Fruit fly (Drosophila melanogaster): Measurements from ENCODE around the gene t-Grip128.

t-Grip128 gene

DNA sequence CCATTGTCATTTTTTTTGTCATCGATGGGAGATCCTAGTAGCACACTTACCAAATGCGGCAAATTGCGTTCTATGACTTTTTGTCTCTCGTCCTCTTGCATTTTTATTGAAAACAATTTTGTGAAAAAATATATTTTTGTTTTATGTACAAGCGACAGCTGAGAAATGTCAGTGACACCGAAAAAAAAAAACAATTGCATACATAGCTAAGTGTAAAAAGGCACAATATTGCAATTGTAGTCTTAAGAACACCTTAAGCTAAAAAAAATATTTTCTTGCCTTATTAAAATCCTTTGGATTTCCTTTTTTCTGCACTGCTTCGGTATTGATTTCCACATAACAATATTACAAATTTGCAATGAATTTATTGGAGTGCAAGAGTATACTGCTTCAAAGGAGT, at the start of gene t-Grip128:
Gene t-Grip128, minus strand, starts transcription at position 101 of the 400 bp plus-strand sequence.
- TF ChIP-seq CG15011 (GFP tag; optimal IDR thresholded peaks at IDR 0.05) (no peak), GATAe (GFP tag; conservative IDR thresholded peaks at IDR 0.05) (no peak)

DNA sequence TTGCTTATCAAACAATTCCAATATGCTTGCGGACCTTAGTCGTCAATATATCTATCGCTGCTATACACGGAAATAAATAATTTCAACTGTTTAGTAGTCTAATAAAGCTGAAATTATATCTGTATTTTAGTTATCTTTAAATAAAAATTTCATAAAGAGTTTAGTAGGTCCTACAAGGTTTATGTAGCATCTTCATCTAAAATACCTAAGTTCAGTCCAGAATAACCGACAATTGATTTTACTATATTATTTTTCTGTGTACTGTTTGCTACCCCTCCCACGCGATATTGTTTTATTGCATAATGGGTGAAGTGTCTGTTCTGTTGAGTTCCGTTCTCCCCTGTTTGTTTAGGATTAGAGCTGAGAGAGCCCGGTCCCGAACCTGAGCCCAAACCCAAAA, 20.8 kb upstream of the t-Grip128 start:
- TF ChIP-seq CG11504 (tag; optimal IDR thresholded peaks at IDR 0.05), result peak; percentile 22
- no peak for TF ChIP-seq unc-4 (GFP tag; IDR thresholded peaks at IDR 0.05; ENCODE audit: partially characterized antibody)
- no peak for TF ChIP-seq CG7271 (tag; optimal IDR thresholded peaks at IDR 0.05)
- peak; percentile 68 for TF ChIP-seq zf30C (GFP tag; optimal IDR thresholded peaks at IDR 0.05)
- TF ChIP-seq Adf1 (GFP tag; IDR thresholded peaks at IDR 0.05), result no peak
- no peak for TF ChIP-seq ems (GFP tag; optimal IDR thresholded peaks at IDR 0.05)
- no peak for TF ChIP-seq Myb (GFP tag; optimal IDR thresholded peaks at IDR 0.05)
- no peak for TF ChIP-seq sd (tag; optimal IDR thresholded peaks at IDR 0.05)
- no peak for TF ChIP-seq Fer3 (tag; optimal IDR thresholded peaks at IDR 0.05)
- TF ChIP-seq CG30403 (GFP tag; optimal IDR thresholded peaks at IDR 0.05), result peak; percentile 5
- TF ChIP-seq Sox102F (GFP tag; optimal IDR thresholded peaks at IDR 0.05), result peak; percentile 28
- no peak for TF ChIP-seq psq (GFP tag; optimal IDR thresholded peaks at IDR 0.05)
- no peak for TF ChIP-seq Spps (tag; optimal IDR thresholded peaks at IDR 0.05)
- TF ChIP-seq dm (GFP tag; optimal IDR thresholded peaks at IDR 0.05), result no peak
- no peak for TF ChIP-seq H15 (GFP tag; IDR thresholded peaks at IDR 0.05)
- no peak for TF ChIP-seq CG13123 (GFP tag; optimal IDR thresholded peaks at IDR 0.05)
- no peak for TF ChIP-seq CG12155 (GFP tag; optimal IDR thresholded peaks at IDR 0.05)
- no peak for TF ChIP-seq CG12659 (GFP tag; optimal IDR thresholded peaks at IDR 0.05)
- TF ChIP-seq CG8388 (GFP tag; optimal IDR thresholded peaks at IDR 0.05), result peak; percentile 36
- no peak for TF ChIP-seq z (GFP tag; IDR thresholded peaks at IDR 0.05)
- peak; percentile 39 for TF ChIP-seq CoRest (tag; optimal IDR thresholded peaks at IDR 0.05)
- peak; percentile 23 for TF ChIP-seq az2 (GFP tag; optimal IDR thresholded peaks at IDR 0.05)
- TF ChIP-seq CTCF (GFP tag; optimal IDR thresholded peaks at IDR 0.05), result no peak
- no peak for TF ChIP-seq B-H1 (GFP tag; IDR thresholded peaks at IDR 0.05)
- TF ChIP-seq sob (GFP tag; IDR thresholded peaks at IDR 0.05), result no peak
- TF ChIP-seq repo (GFP tag; optimal IDR thresholded peaks at IDR 0.05), result no peak
- TF ChIP-seq slbo (GFP tag; IDR thresholded peaks at IDR 0.05), result no peak
- no peak for TF ChIP-seq ac (GFP tag; optimal IDR thresholded peaks at IDR 0.05)
- TF ChIP-seq Six4 (GFP tag; optimal IDR thresholded peaks at IDR 0.05), result no peak
- TF ChIP-seq rib (GFP tag; IDR thresholded peaks at IDR 0.05), result no peak
- no peak for TF ChIP-seq pzg (GFP tag; optimal IDR thresholded peaks at IDR 0.05)
- no peak for TF ChIP-seq esg (GFP tag; conservative IDR thresholded peaks at IDR 0.05)
- no peak for TF ChIP-seq zen2 (GFP tag; IDR thresholded peaks at IDR 0.05; ENCODE audit: partially characterized antibody)
- no peak for TF ChIP-seq slou (GFP tag; optimal IDR thresholded peaks at IDR 0.05)
- TF ChIP-seq D19A (tag; optimal IDR thresholded peaks at IDR 0.05), result peak; percentile 20
- no peak for TF ChIP-seq CG8089 (GFP tag; optimal IDR thresholded peaks at IDR 0.05)
- no peak for TF ChIP-seq fd64A (GFP tag; optimal IDR thresholded peaks at IDR 0.05)
- no peak for TF ChIP-seq CG17359 (tag; optimal IDR thresholded peaks at IDR 0.05)
- no peak for TF ChIP-seq CG9932 (GFP tag; IDR thresholded peaks at IDR 0.05)
- no peak for TF ChIP-seq Deaf1 (tag; optimal IDR thresholded peaks at IDR 0.05)
- TF ChIP-seq CG11247 (GFP tag; IDR thresholded peaks at IDR 0.05), result no peak
- no peak for TF ChIP-seq Mes4 (GFP tag; optimal IDR thresholded peaks at IDR 0.05)
- no peak for TF ChIP-seq Dip2 (GFP tag; IDR thresholded peaks at IDR 0.05)
- TF ChIP-seq CG14441 (GFP tag; IDR thresholded peaks at IDR 0.05), result no peak
- TF ChIP-seq sna (GFP tag; IDR thresholded peaks at IDR 0.05; ENCODE audit: partially characterized antibody), result no peak
- TF ChIP-seq CG15696 (tag; optimal IDR thresholded peaks at IDR 0.05), result peak; percentile 53
- TF ChIP-seq Pdp1 (GFP tag; optimal IDR thresholded peaks at IDR 0.05), result no peak
- no peak for TF ChIP-seq CG31365 (tag; optimal IDR thresholded peaks at IDR 0.05)
- TF ChIP-seq chm (GFP tag; IDR thresholded peaks at IDR 0.05), result peak; percentile 29; the same call in 1 of the 2 replicates
